Worm (Caenorhabditis elegans) whole organism, L3 larva: ENCODE data around the gene F53F1.4.

Experiments used
- fos-1 ChIP-seq: fragments of 150-350 bp; optimal IDR thresholded peaks from 2 replicates; lab custom pipeline; 2014; ENCODE audit warnings: missing biosample characterization, missing genetic modification characterization
- nhr-76 ChIP-seq: fragments of 150-350 bp; sonication (generic microtip); optimal IDR thresholded peaks from 5 replicates; lab custom pipeline; 2014; ENCODE audit warnings: missing biosample characterization, missing genetic modification characterization
- unc-62 ChIP-seq: fragments of 150-350 bp; sonication (generic microtip); optimal IDR thresholded peaks from 4 replicates; lab custom pipeline; 2014; ENCODE audit warnings: missing biosample characterization, missing genetic modification reagents, missing genetic modification characterization

- TF ChIP-seq nhr-76 (tag; lab: Kevin White, UChicago): no peak
- TF ChIP-seq unc-62 (GFP tag; lab: Kevin White, UChicago): no peak
- TF ChIP-seq fos-1 (tag; lab: Kevin White, UChicago): no peak
Measured at ce11 chrV:13411225-13411991, 531 bp downstream of the F53F1.4 start.
